Fruit fly (Drosophila melanogaster): ENCODE data around the gene Rab27.
A peak's percentile ranks its signal among the peaks of the same experiment; 100 is the strongest.

The Rab27 gene

dm6 chrX:1517618-1518017 lies 40.8 kb upstream of the Rab27 start (continued):
- TF ChIP-seq slou (GFP tag; optimal IDR thresholded peaks at IDR 0.05) (no peak), CG12769 (tag; optimal IDR thresholded peaks at IDR 0.05) (peak; percentile 95), eyg (GFP tag; optimal IDR thresholded peaks at IDR 0.05) (peak; percentile 30), Trl (optimal IDR thresholded peaks at IDR 0.05) (no peak), Trl (GFP tag; optimal IDR thresholded peaks at IDR 0.05) (peak; percentile 29), CkIIα-i1 (GFP tag; IDR thresholded peaks at IDR 0.05) (no peak), CG2889 (GFP tag; IDR thresholded peaks at IDR 0.05) (no peak), CG43689 (GFP tag; IDR thresholded peaks at IDR 0.05) (no peak), Adf1 (GFP tag; IDR thresholded peaks at IDR 0.05) (no peak; the same call in 1 of the 2 replicates), CG14050 (GFP tag; IDR thresholded peaks at IDR 0.05) (no peak), CG10321 (GFP tag; IDR thresholded peaks at IDR 0.05) (no peak), Dad (GFP tag; optimal IDR thresholded peaks at IDR 0.05) (peak; percentile 25), CG15269 (tag; optimal IDR thresholded peaks at IDR 0.05) (peak; percentile 55), ind (GFP tag; optimal IDR thresholded peaks at IDR 0.05) (peak; percentile 12), CG10565 (GFP tag; optimal IDR thresholded peaks at IDR 0.05) (no peak), CG30403 (GFP tag; optimal IDR thresholded peaks at IDR 0.05) (peak; percentile 56), CG18262 (tag; optimal IDR thresholded peaks at IDR 0.05) (peak; percentile 29), tll (GFP tag; optimal IDR thresholded peaks at IDR 0.05) (no peak), stwl (tag; optimal IDR thresholded peaks at IDR 0.05) (no peak), Sry-δ (GFP tag; optimal IDR thresholded peaks at IDR 0.05) (peak; percentile 86), E2f1 (GFP tag; IDR thresholded peaks at IDR 0.05) (no peak), Ravus (GFP tag; IDR thresholded peaks at IDR 0.05) (no peak), CG12104 (GFP tag; optimal IDR thresholded peaks at IDR 0.05) (no peak), nau (GFP tag; optimal IDR thresholded peaks at IDR 0.05) (no peak), CG14965 (GFP tag; optimal IDR thresholded peaks at IDR 0.05; ENCODE audit: borderline replicate concordance) (no peak), abd-A (tag; optimal IDR thresholded peaks at IDR 0.05) (no peak), Hmr (GFP tag; optimal IDR thresholded peaks at IDR 0.05) (peak; percentile 42), CG32772 (GFP tag; IDR thresholded peaks at IDR 0.05) (no peak), CG4854 (GFP tag; optimal IDR thresholded peaks at IDR 0.05) (no peak), CG15601 (tag; optimal IDR thresholded peaks at IDR 0.05) (no peak), Ets97D (GFP tag; optimal IDR thresholded peaks at IDR 0.05) (no peak), sug (tag; optimal IDR thresholded peaks at IDR 0.05) (peak; percentile 49), CG9437 (GFP tag; optimal IDR thresholded peaks at IDR 0.05) (no peak), Doc3 (GFP tag; IDR thresholded peaks at IDR 0.05; ENCODE audit: partially characterized antibody) (peak; percentile 93), sd (tag; optimal IDR thresholded peaks at IDR 0.05) (peak; percentile 54), ssp (GFP tag; IDR thresholded peaks at IDR 0.05) (no peak), GATAe (GFP tag; conservative IDR thresholded peaks at IDR 0.05) (no peak), CG6765 (GFP tag; optimal IDR thresholded peaks at IDR 0.05) (no peak), gcm (GFP tag; optimal IDR thresholded peaks at IDR 0.05) (peak; percentile 44), repo (GFP tag; optimal IDR thresholded peaks at IDR 0.05) (peak; percentile 29), CG13123 (GFP tag; optimal IDR thresholded peaks at IDR 0.05) (no peak), ci (GFP tag; IDR thresholded peaks at IDR 0.05) (peak; percentile 53; the same call in 1 of the 3 replicates), dysf (GFP tag; IDR thresholded peaks at IDR 0.05) (no peak), zfh1 (GFP tag; IDR thresholded peaks at IDR 0.05) (0 out of 3 replicates have a peak, but pooled peaks have one; percentile 35), CG17802 (tag; optimal IDR thresholded peaks at IDR 0.05) (no peak), gem (tag; optimal IDR thresholded peaks at IDR 0.05) (no peak), sima (GFP tag; optimal IDR thresholded peaks at IDR 0.05) (no peak), CG10267 (tag; optimal IDR thresholded peaks at IDR 0.05) (no peak), psq (GFP tag; optimal IDR thresholded peaks at IDR 0.05) (no peak), mam (GFP tag; optimal IDR thresholded peaks at IDR 0.05) (peak; percentile 37), HmgD (GFP tag; optimal IDR thresholded peaks at IDR 0.05) (no peak), CG11696 (GFP tag; IDR thresholded peaks at IDR 0.05) (no peak)

Measured in whole organism, embryonic.